Fruit fly (Drosophila melanogaster) Kc167 (cell line): Measurements from ENCODE around the gene Sem1.

Experiments used
- Myc ChIP-seq: fragments of >200 bp; optimal IDR thresholded peaks from 2 replicates; lab custom pipeline; 2017; ENCODE audit warnings: missing external identifiers
- Sin3A ChIP-seq: fragments of >200 bp; optimal IDR thresholded peaks from 2 replicates; lab custom pipeline; 2018; ENCODE audit warnings: missing external identifiers
- h ChIP-seq: fragments of >200 bp; optimal IDR thresholded peaks from 3 replicates; lab custom pipeline; 2018; ENCODE audit warnings: missing external identifiers
- psq ChIP-seq: fragments of >200 bp; optimal IDR thresholded peaks from 2 replicates; lab custom pipeline; 2017; ENCODE audit warnings: missing external identifiers

dm6 chr2L:7049009-7049647 lies 14.7 kb upstream of the Sem1 start:
- no peak for TF ChIP-seq Sin3A (lab: Kevin White, UChicago)
- no peak for TF ChIP-seq psq (lab: Kevin White, UChicago)
- no peak for TF ChIP-seq Myc (lab: Kevin White, UChicago)
- no peak for TF ChIP-seq h (lab: Kevin White, UChicago)
